Worm (Caenorhabditis elegans): ENCODE results near the gene plpp-1.2.

The plpp-1.2 gene

DNA sequence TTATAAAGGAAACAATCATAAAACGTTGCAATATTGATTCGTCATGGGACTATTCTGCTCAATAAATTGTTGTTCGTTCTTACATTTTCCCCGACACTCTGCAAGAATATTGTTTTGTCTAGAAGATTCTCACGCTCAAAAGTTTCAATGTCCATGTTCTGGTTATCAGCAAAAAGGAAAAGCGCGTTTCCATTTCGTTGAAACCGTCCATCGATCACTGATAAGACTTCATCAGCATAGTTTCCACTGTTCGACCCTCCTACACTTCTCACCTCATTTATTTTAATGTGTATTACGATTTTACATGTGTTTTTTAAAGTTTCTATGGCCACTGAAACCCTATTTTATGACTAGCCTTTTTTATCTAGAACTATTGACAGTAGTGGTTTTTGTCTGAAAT is 34.8 kb downstream of the plpp-1.2 start (continued):
- TF ChIP-seq T26A8.4 (GFP tag; IDR thresholded peaks at IDR 0.05) (no peak), daf-12 (tag; optimal IDR thresholded peaks at IDR 0.05) (no peak), nhr-28 (tag; optimal IDR thresholded peaks at IDR 0.05) (peak; percentile 31), madf-5 (GFP tag; IDR thresholded peaks at IDR 0.05) (no peak), arid-1 (GFP tag; conservative IDR thresholded peaks at IDR 0.05) (no peak), mes-2 (tag; optimal IDR thresholded peaks at IDR 0.05; ENCODE audit: poor library complexity, severe bottlenecking) (peak; percentile 33)

DNA sequence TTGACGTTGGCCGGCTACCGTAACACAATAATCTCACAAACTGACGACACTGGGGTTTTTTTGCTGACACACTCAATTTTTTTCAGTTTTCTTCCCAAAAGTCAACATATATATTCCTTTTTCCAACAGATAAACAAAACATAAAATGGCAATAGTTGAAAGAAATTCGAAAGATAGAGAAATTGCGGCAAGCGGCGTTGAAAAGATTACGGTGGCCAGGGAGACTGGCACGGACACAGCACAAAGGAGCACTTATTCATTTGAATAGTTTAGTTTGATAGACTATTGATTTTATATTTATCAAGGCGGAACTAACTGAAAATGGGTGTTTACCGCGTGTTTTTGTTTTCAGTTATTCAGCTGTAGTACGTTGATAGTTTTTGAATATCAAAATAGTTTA is 36.0 kb downstream of the plpp-1.2 start, which contains the start of gene toe-2:
TSS of gene toe-2 (minus strand) at position 70 of the 400 bp plus-strand sequence.
- TF ChIP-seq zfp-2 (tag; optimal IDR thresholded peaks at IDR 0.05) (no peak), arid-1 (GFP tag; conservative IDR thresholded peaks at IDR 0.05) (no peak), ZK337.2 (GFP tag; IDR thresholded peaks at IDR 0.05) (no peak), daf-8 (GFP tag; IDR thresholded peaks at IDR 0.05) (no peak), zag-1 (tag; optimal IDR thresholded peaks at IDR 0.05) (no peak), jun-1 (tag; optimal IDR thresholded peaks at IDR 0.05) (no peak), ctbp-1 (GFP tag; IDR thresholded peaks at IDR 0.05) (no peak), Y48G9A.11 (GFP tag; IDR thresholded peaks at IDR 0.05) (no peak), dve-1 (tag; optimal IDR thresholded peaks at IDR 0.05; ENCODE audit: insufficient read depth) (peak; percentile 18), hlh-11 (tag; optimal IDR thresholded peaks at IDR 0.05) (peak; percentile 37), rbr-2 (tag; optimal IDR thresholded peaks at IDR 0.05) (no peak), hmg-1.1 (GFP tag; IDR thresholded peaks at IDR 0.05) (no peak), mes-2 (tag; optimal IDR thresholded peaks at IDR 0.05; ENCODE audit: poor library complexity, severe bottlenecking) (no peak), lim-7 (GFP tag; IDR thresholded peaks at IDR 0.05) (no peak), F37D6.2 (tag; optimal IDR thresholded peaks at IDR 0.05) (no peak), nhr-111 (GFP tag; optimal IDR thresholded peaks at IDR 0.05) (no peak), daf-16 (GFP tag; optimal IDR thresholded peaks at IDR 0.05) (no peak), daf-16 (tag; optimal IDR thresholded peaks at IDR 0.05) (peak; percentile 88), fos-1 (tag; optimal IDR thresholded peaks at IDR 0.05) (no peak)

- TF ChIP-seq ceh-82 (tag; optimal IDR thresholded peaks at IDR 0.05) (no peak), mxl-3 (GFP tag; optimal IDR thresholded peaks at IDR 0.05) (peak; percentile 3), cey-2 (tag; optimal IDR thresholded peaks at IDR 0.05; ENCODE audit: borderline replicate concordance, insufficient read depth) (no peak), nhr-41 (GFP tag; IDR thresholded peaks at IDR 0.05) (no peak), unc-62 (GFP tag; optimal IDR thresholded peaks at IDR 0.05 in 1 of 2) (peak in 1 of 2 experiments; percentile 88), unc-62 (tag; optimal IDR thresholded peaks at IDR 0.05) (no peak), duxl-1 (tag; optimal IDR thresholded peaks at IDR 0.05; ENCODE audit: poor library complexity) (no peak), dve-1 (tag; optimal IDR thresholded peaks at IDR 0.05; ENCODE audit: insufficient read depth) (peak; percentile 21), hlh-11 (tag; optimal IDR thresholded peaks at IDR 0.05) (peak; percentile 28), mdl-1 (tag; optimal IDR thresholded peaks at IDR 0.05) (peak in 1 of 2 experiments; percentile 11), nhr-111 (GFP tag; optimal IDR thresholded peaks at IDR 0.05) (no peak), Y5F2A.4 (GFP tag; optimal IDR thresholded peaks at IDR 0.05) (no peak), dmd-6 (GFP tag; IDR thresholded peaks at IDR 0.05) (0 out of 2 replicates have a peak, but pooled peaks have one; percentile 5), snpc-4 (tag; optimal IDR thresholded peaks at IDR 0.05) (no peak), aly-2 (tag; optimal IDR thresholded peaks at IDR 0.05) (no peak), spr-3 (GFP tag; optimal IDR thresholded peaks at IDR 0.05) (no peak), aha-1 (tag) (peak; percentile 97), nhr-28 (tag; optimal IDR thresholded peaks at IDR 0.05) (peak; percentile 29), daf-16 (GFP tag; optimal IDR thresholded peaks at IDR 0.05) (no peak), daf-16 (tag; optimal IDR thresholded peaks at IDR 0.05) (peak; percentile 32)
These were observed 37.5 kb downstream of the plpp-1.2 start for ce11 chrII:6522622-6523254.

Data from whole organism, L4 larva.